Fruit fly (Drosophila melanogaster) whole organism, embryonic: Measurements from ENCODE around the gene capu.

ENCODE experiments used
- CG18011 ChIP-seq: fragments of 200-800 bp; sonication (Bioruptor generic); optimal IDR thresholded peaks from 2 replicates; lab custom pipeline; 2017; ENCODE audit warnings: missing biosample characterization, missing genetic modification characterization, mild to moderate bottlenecking, moderate library complexity, missing genotype
- CG7357 ChIP-seq: fragments of 200-800 bp; sonication (Bioruptor generic); IDR thresholded peaks from 3 replicates; pipeline ENCODE4 v1.3.6; 2022; ENCODE audit warnings: missing biosample characterization, missing genetic modification characterization
- CG8089 ChIP-seq: fragments of 200-800 bp; sonication (Bioruptor generic); optimal IDR thresholded peaks from 3 replicates; lab custom pipeline; 2016; ENCODE audit warnings: missing biosample characterization, missing genetic modification characterization
- CG8944 ChIP-seq: fragments of 200-800 bp; sonication (Bioruptor generic); optimal IDR thresholded peaks from 3 replicates; lab custom pipeline; 2016; ENCODE audit warnings: missing biosample characterization, missing genetic modification characterization
- Dfd ChIP-seq, 2 experiments: fragments of >200 bp; optimal IDR thresholded peaks; 2 replicates each; lab custom pipeline; 2017; ENCODE audit warnings: missing biosample characterization in 2 of 2, missing genetic modification characterization in 2 of 2
- Opbp ChIP-seq: fragments of 200-800 bp; sonication (Bioruptor generic); IDR thresholded peaks from 3 replicates; pipeline ENCODE4 v1.3.6; 2022; ENCODE audit warnings: missing biosample characterization, missing genetic modification characterization; ENCODE audit not compliant: partially characterized antibody
- ato ChIP-seq: fragments of 200-800 bp; sonication (Bioruptor generic); IDR thresholded peaks from 2 replicates; pipeline ENCODE4 v1.3.6; 2022; ENCODE audit warnings: missing biosample characterization, missing genetic modification characterization; ENCODE audit not compliant: partially characterized antibody
- dimm ChIP-seq: fragments of 200-800 bp; sonication (Bioruptor generic); IDR thresholded peaks from 2 replicates; pipeline ENCODE4 v1.3.6; 2022; ENCODE audit warnings: missing biosample characterization, missing genetic modification characterization
- nom ChIP-seq: fragments of 200-800 bp; sonication (Bioruptor generic); optimal IDR thresholded peaks from 2 replicates; lab custom pipeline; 2017; ENCODE audit warnings: missing biosample characterization, missing genetic modification characterization, mild to moderate bottlenecking, moderate library complexity, missing genetic modification reagents
- sob ChIP-seq: fragments of 200-800 bp; sonication (Bioruptor generic); IDR thresholded peaks from 2 replicates; pipeline ENCODE4 v1.3.6; 2022; ENCODE audit warnings: missing biosample characterization, missing genetic modification characterization

DNA sequence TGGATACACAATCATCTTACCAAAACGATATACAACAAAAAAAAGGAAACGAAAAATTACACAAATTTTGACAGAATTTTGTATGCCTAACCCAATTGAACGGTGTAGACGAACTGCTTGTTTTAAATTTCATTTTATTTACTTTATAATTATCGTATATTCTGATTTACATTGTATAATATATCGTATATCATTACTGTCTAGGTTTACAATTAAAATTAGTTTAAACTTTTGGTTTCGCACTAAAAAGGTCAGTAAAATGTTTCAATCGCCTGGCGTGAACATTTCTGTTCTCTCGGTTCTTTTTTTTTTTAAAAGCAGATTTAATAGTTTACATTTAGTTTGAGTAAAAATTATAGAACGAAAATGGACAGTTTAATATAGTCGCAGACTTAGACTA, at the start of gene capu:
- TF ChIP-seq CG7357 (GFP tag; lab: Robert Waterston, UW) (no peak), nom (GFP tag; lab: Kevin White, UChicago) (no peak), dimm (GFP tag; lab: Robert Waterston, UW) (no peak), ato (GFP tag; lab: Robert Waterston, UW) (no peak), CG8089 (GFP tag; lab: Kevin White, UChicago) (no peak), Dfd (GFP tag; optimal IDR thresholded peaks at IDR 0.05; lab: Kevin White, UChicago) (no peak), sob (GFP tag; lab: Robert Waterston, UW) (no peak), CG18011 (GFP tag; lab: Kevin White, UChicago) (no peak), CG8944 (GFP tag; lab: Kevin White, UChicago) (no peak), Opbp (GFP tag; lab: Robert Waterston, UW) (no peak)
